Worm (Caenorhabditis elegans) whole organism, L2 larva: ENCODE results near the gene F09F9.5.

Experiments used
- C34F6.9 ChIP-seq: fragments of 150-350 bp; optimal IDR thresholded peaks from 2 replicates; lab custom pipeline; 2014; ENCODE audit warnings: missing biosample characterization, missing genetic modification characterization
- ZK546.5 ChIP-seq: sonication (generic microtip); optimal IDR thresholded peaks from 2 replicates; lab custom pipeline; 2017; ENCODE audit warnings: missing biosample characterization, missing genetic modification characterization
- aly-2 ChIP-seq: fragments of 150-350 bp; optimal IDR thresholded peaks from 2 replicates; lab custom pipeline; 2014; ENCODE audit warnings: missing biosample characterization, missing genetic modification characterization
- elt-3 ChIP-seq: sonication (generic microtip); optimal IDR thresholded peaks from 2 replicates; lab custom pipeline; 2017; ENCODE audit warnings: missing biosample characterization, missing genetic modification characterization
- mdl-1 ChIP-seq, 2 experiments: fragments of 150-350 bp in 1 of 2; sonication (generic microtip) in 1 of 2; optimal IDR thresholded peaks; 2 replicates each; lab custom pipeline; 2017; ENCODE audit warnings: missing biosample characterization in 2 of 2, missing genetic modification characterization in 2 of 2
- nhr-237 ChIP-seq: fragments of 150-350 bp; optimal IDR thresholded peaks from 2 replicates; lab custom pipeline; 2014; ENCODE audit warnings: missing biosample characterization, missing genetic modification characterization
- nhr-77 ChIP-seq: fragments of 150-350 bp; optimal IDR thresholded peaks from 2 replicates; lab custom pipeline; 2014; ENCODE audit warnings: missing biosample characterization, missing genetic modification characterization
- unc-62 ChIP-seq: fragments of 150-350 bp; optimal IDR thresholded peaks from 2 replicates; lab custom pipeline; 2014; ENCODE audit warnings: missing biosample characterization, missing genetic modification reagents, missing genetic modification characterization
- ztf-1 ChIP-seq: fragments of 200-800 bp; sonication (Bioruptor generic); conservative IDR thresholded peaks from 2 replicates; pipeline ENCODE4 v1.3.6; 2022; ENCODE audit warnings: missing genetic modification characterization, missing compliant biosample characterization

ce11 chrX:4075934-4076333, 41.8 kb upstream of the F09F9.5 start:
- TF ChIP-seq nhr-237 (tag; lab: Kevin White, UChicago) (no peak), ZK546.5 (tag; lab: Kevin White, UChicago) (no peak), elt-3 (tag; lab: Kevin White, UChicago) (no peak), C34F6.9 (tag; lab: Kevin White, UChicago) (no peak), ztf-1 (GFP tag; lab: Robert Waterston, UW) (no peak), nhr-77 (no peak), mdl-1 (tag; optimal IDR thresholded peaks at IDR 0.05; lab: Kevin White, UChicago) (no peak), aly-2 (tag; lab: Kevin White, UChicago) (no peak), unc-62 (GFP tag; lab: Kevin White, UChicago) (no peak)
